Fruit fly (Drosophila melanogaster) whole organism, wandering third instar larva: ENCODE measurements around the gene CG9921.
A peak's percentile ranks its signal among the peaks of the same experiment; 100 is the strongest.

Experiments used
- Abd-B ChIP-seq: fragments of >200 bp; optimal IDR thresholded peaks from 2 replicates; lab custom pipeline; 2017; ENCODE audit warnings: missing biosample characterization, missing genetic modification characterization
- CG32264 ChIP-seq: fragments of 200-800 bp; sonication (Bioruptor generic); optimal IDR thresholded peaks from 2 replicates; lab custom pipeline; 2016; ENCODE audit warnings: missing biosample characterization, missing genetic modification characterization
- CrebA ChIP-seq: fragments of 200-800 bp; sonication (Bioruptor generic); optimal IDR thresholded peaks from 2 replicates; lab custom pipeline; 2016; ENCODE audit warnings: missing biosample characterization, mild to moderate bottlenecking, missing genetic modification characterization, borderline replicate concordance
- Dfd ChIP-seq: fragments of >200 bp; optimal IDR thresholded peaks from 2 replicates; lab custom pipeline; 2017; ENCODE audit warnings: missing biosample characterization, missing genetic modification characterization
- Dif ChIP-seq: fragments of 200-275, 200-300 bp; sonication (Bioruptor generic); optimal IDR thresholded peaks from 2 replicates; lab custom pipeline; 2018; ENCODE audit warnings: missing biosample characterization, missing genetic modification characterization; ENCODE audit not compliant: partially characterized antibody
- GATAd ChIP-seq: sonication (Bioruptor generic); optimal IDR thresholded peaks from 2 replicates; lab custom pipeline; 2016; ENCODE audit warnings: missing biosample characterization, missing genetic modification characterization
- HLH106 ChIP-seq: fragments of 200-800 bp; optimal IDR thresholded peaks from 3 replicates; lab custom pipeline; 2019; ENCODE audit warnings: missing biosample characterization, mild to moderate bottlenecking, missing genetic modification characterization, moderate library complexity
- Hnf4 ChIP-seq: fragments of 200-800 bp; sonication (Bioruptor generic); optimal IDR thresholded peaks from 2 replicates; lab custom pipeline; 2016; ENCODE audit warnings: missing biosample characterization, mild to moderate bottlenecking, missing genetic modification characterization
- Hr78 ChIP-seq: fragments of >200 bp; optimal IDR thresholded peaks from 2 replicates; lab custom pipeline; 2017; ENCODE audit warnings: missing biosample characterization, missing genetic modification characterization
- Hr83 ChIP-seq: fragments of 200-300 bp; sonication (Bioruptor generic); optimal IDR thresholded peaks from 2 replicates; lab custom pipeline; 2016; ENCODE audit warnings: missing biosample characterization, mild to moderate bottlenecking, missing genetic modification characterization, moderate library complexity; ENCODE audit not compliant: poor library complexity, severe bottlenecking
- Jra ChIP-seq: sonication (Bioruptor generic); optimal IDR thresholded peaks from 2 replicates; lab custom pipeline; 2016; ENCODE audit warnings: missing biosample characterization, missing genetic modification characterization
- Mio ChIP-seq: sonication (Bioruptor generic); optimal IDR thresholded peaks from 2 replicates; lab custom pipeline; 2016; ENCODE audit warnings: missing biosample characterization, missing genetic modification characterization
- Myc ChIP-seq: fragments of >200 bp; optimal IDR thresholded peaks from 2 replicates; lab custom pipeline; 2017
- N ChIP-seq: fragments of >200 bp; optimal IDR thresholded peaks from 2 replicates; lab custom pipeline; 2018; ENCODE audit warnings: missing biosample characterization, missing external identifiers, missing genetic modification characterization
- OdsH ChIP-seq: fragments of 200-800 bp; sonication (Bioruptor generic); optimal IDR thresholded peaks from 2 replicates; lab custom pipeline; 2016; ENCODE audit warnings: missing biosample characterization, mild to moderate bottlenecking, missing genetic modification characterization
- Rel ChIP-seq, 2 experiments: fragments of 200-800 bp; sonication (Bioruptor generic) in 1 of 2; optimal IDR thresholded peaks; 2 replicates in 1 of 2; 3 replicates in 1 of 2; lab custom pipeline; 2016 to 2019; ENCODE audit warnings: mild to moderate bottlenecking in 2 of 2, missing biosample characterization in 2 of 2, missing genetic modification characterization in 2 of 2, moderate library complexity in 1 of 2
- Vsx2 ChIP-seq: fragments of 200-300, 225-300 bp; sonication (Bioruptor generic); optimal IDR thresholded peaks from 2 replicates; lab custom pipeline; 2018; ENCODE audit warnings: missing biosample characterization, missing genetic modification characterization; ENCODE audit not compliant: partially characterized antibody
- br ChIP-seq: fragments of 200-800 bp; sonication (Bioruptor generic); optimal IDR thresholded peaks from 2 replicates; lab custom pipeline; 2016; ENCODE audit warnings: missing biosample characterization, missing genetic modification characterization
- brk ChIP-seq: fragments of 200-800 bp; sonication (Bioruptor generic); optimal IDR thresholded peaks from 2 replicates; lab custom pipeline; 2016; ENCODE audit warnings: missing biosample characterization, mild to moderate bottlenecking, missing genetic modification characterization
- dl ChIP-seq, 2 experiments: fragments of 175-275, 200-275 bp in 1 of 2; fragments of 200-275 bp in 1 of 2; sonication (Bioruptor generic); optimal IDR thresholded peaks; lab custom pipeline; 2018; ENCODE audit warnings: mild to moderate bottlenecking in 2 of 2, missing biosample characterization in 2 of 2, missing genetic modification characterization in 2 of 2, moderate library complexity in 2 of 2; ENCODE audit not compliant: partially characterized antibody in 2 of 2, insufficient read depth in 1 of 2
- dsf ChIP-seq: sonication (Bioruptor generic); optimal IDR thresholded peaks from 2 replicates; lab custom pipeline; 2016; ENCODE audit warnings: missing biosample characterization, missing genetic modification characterization, borderline replicate concordance
- ey ChIP-seq: fragments of 200-800 bp; sonication (Bioruptor generic); optimal IDR thresholded peaks from 2 replicates; lab custom pipeline; 2016; ENCODE audit warnings: missing biosample characterization, missing genetic modification characterization
- fru ChIP-seq: fragments of 200-800 bp; sonication (Bioruptor generic); optimal IDR thresholded peaks from 3 replicates; lab custom pipeline; 2016; ENCODE audit warnings: missing biosample characterization, mild to moderate bottlenecking, missing genetic modification characterization
- h ChIP-seq: fragments of 200-800 bp; sonication (Bioruptor generic); optimal IDR thresholded peaks from 3 replicates; lab custom pipeline; 2016; ENCODE audit warnings: missing biosample characterization, mild to moderate bottlenecking, missing genetic modification characterization
- jim ChIP-seq: fragments of 175-275, 200-325 bp; sonication (Bioruptor generic); optimal IDR thresholded peaks from 2 replicates; lab custom pipeline; 2016; ENCODE audit warnings: missing biosample characterization, mild to moderate bottlenecking, missing genetic modification characterization
- psq ChIP-seq: fragments of 200-800 bp; sonication (Bioruptor generic); optimal IDR thresholded peaks from 3 replicates; lab custom pipeline; 2017; ENCODE audit warnings: missing biosample characterization, mild to moderate bottlenecking, missing genetic modification characterization, moderate library complexity
- rgr ChIP-seq: fragments of 200-800 bp; sonication (Bioruptor generic); optimal IDR thresholded peaks from 3 replicates; lab custom pipeline; 2016; ENCODE audit warnings: missing biosample characterization, mild to moderate bottlenecking, missing genetic modification characterization
- sage ChIP-seq: fragments of 200-800 bp; sonication (Bioruptor generic); optimal IDR thresholded peaks from 2 replicates; lab custom pipeline; 2016; ENCODE audit warnings: missing biosample characterization, mild to moderate bottlenecking, missing genetic modification characterization
- tai ChIP-seq: sonication (Bioruptor generic); optimal IDR thresholded peaks from 2 replicates; lab custom pipeline; 2016; ENCODE audit warnings: missing biosample characterization, missing genetic modification characterization
- woc ChIP-seq: sonication (Bioruptor generic); optimal IDR thresholded peaks from 2 replicates; lab custom pipeline; 2016; ENCODE audit warnings: missing biosample characterization, mild to moderate bottlenecking, missing genetic modification characterization

The CG9921 gene

DNA sequence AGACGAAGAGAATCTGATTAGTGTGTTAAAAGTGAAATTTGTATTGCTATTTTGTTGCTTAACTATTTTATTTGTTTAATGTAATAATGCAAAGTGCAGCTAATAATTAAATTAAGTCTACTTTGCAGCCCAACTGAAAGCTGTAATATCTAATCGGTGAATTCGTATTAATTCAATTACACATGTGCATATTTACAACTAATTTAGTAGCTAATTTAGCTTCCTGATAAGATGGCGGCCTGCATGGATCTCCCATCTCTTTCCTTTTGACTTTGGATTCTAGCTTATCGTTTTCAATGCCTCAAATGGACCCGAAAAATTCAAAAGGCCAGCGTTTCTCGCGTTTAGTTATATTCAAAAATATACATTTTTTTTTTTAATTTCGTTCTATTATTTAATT is 23.6 kb downstream of the CG9921 start:
- peak; percentile 11 for TF ChIP-seq Vsx2 (GFP tag; lab: Kevin White, UChicago)
- TF ChIP-seq Mio (GFP tag; lab: Kevin White, UChicago): no peak

dm6 chrX:16308953-16309352 is 24.4 kb downstream of the CG9921 start:
- TF ChIP-seq psq (GFP tag; lab: Kevin White, UChicago) (no peak), Hr83 (no peak), GATAd (GFP tag; lab: Kevin White, UChicago) (no peak), br (no peak), dsf (GFP tag; lab: Kevin White, UChicago) (no peak), CG32264 (GFP tag; lab: Kevin White, UChicago) (no peak), jim (no peak), CrebA (no peak), h (no peak), Vsx2 (GFP tag; lab: Kevin White, UChicago) (no peak)
- TF ChIP-seq, all 38 proteins: peak for 0

dm6 chrX:16308310-16308918 is 25.0 kb downstream of the CG9921 start, which contains the start of gene Had1:
Gene Had1, minus strand, starts transcription at chrX:16308667.
- peak; percentile 71 for TF ChIP-seq Dif (GFP tag; lab: Kevin White, UChicago)
- peak; percentile 46 for TF ChIP-seq woc
- TF ChIP-seq Myc (lab: Kevin White, UChicago): peak; percentile 39
- no peak for TF ChIP-seq Rel (GFP tag; optimal IDR thresholded peaks at IDR 0.05; lab: Kevin White, UChicago)
- TF ChIP-seq Rel (tag; optimal IDR thresholded peaks at IDR 0.05; lab: Kevin White, UChicago): peak; percentile 4
- no peak for TF ChIP-seq Hnf4 (GFP tag; lab: Kevin White, UChicago)

- peak; percentile 57 for TF ChIP-seq N (GFP tag; lab: Kevin White, UChicago)
- no peak for TF ChIP-seq Dif (GFP tag; lab: Kevin White, UChicago)
- no peak for TF ChIP-seq Mio (GFP tag; lab: Kevin White, UChicago)
- no peak for TF ChIP-seq sage (GFP tag; lab: Kevin White, UChicago)
- peak; percentile 20 for TF ChIP-seq Hr78 (GFP tag; lab: Kevin White, UChicago)
- TF ChIP-seq ey (GFP tag; lab: Kevin White, UChicago): no peak
- no peak for TF ChIP-seq fru
- no peak for TF ChIP-seq GATAd (GFP tag; lab: Kevin White, UChicago)
- no peak for TF ChIP-seq br
These were observed 29.8 kb downstream of the CG9921 start, which contains the start of gene CG3679 for dm6 chrX:16303636-16304035. Gene CG3679, plus strand, starts transcription at chrX:16303870.

DNA sequence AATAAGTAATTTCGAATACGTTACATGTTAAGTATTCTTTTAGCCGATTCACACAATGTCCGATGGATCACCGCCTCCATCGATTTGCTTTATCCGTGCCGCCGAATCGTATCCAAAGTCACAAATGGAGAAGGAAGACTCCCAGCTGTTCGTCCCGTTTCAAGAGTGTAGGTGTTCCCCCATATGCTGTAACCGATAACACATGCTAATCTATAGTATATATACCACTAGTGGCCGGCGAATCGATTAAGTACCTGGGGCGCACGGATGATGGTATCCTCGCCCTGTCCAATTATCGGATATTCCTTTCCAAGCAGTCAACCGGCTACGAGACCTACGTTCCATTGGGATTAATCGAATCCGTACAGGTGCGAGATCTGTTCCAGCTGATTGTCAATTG is 35.8 kb downstream of the CG9921 start, which contains the start of gene ERp44:
Gene ERp44 (minus strand): TSS at position 101 of the 400 bp plus-strand sequence.
- TF ChIP-seq dl (GFP tag; optimal IDR thresholded peaks at IDR 0.05; lab: Kevin White, UChicago; ENCODE audit: insufficient read depth in 1 of 2, partially characterized antibody in 2 of 2) (no peak), tai (GFP tag; lab: Kevin White, UChicago) (no peak), sage (GFP tag; lab: Kevin White, UChicago) (no peak), rgr (GFP tag; lab: Kevin White, UChicago) (no peak), Abd-B (GFP tag; lab: Kevin White, UChicago) (no peak), Jra (GFP tag; lab: Kevin White, UChicago) (no peak), Hnf4 (GFP tag; lab: Kevin White, UChicago) (no peak), Hr83 (no peak), brk (no peak), br (no peak), GATAd (GFP tag; lab: Kevin White, UChicago) (no peak), Myc (lab: Kevin White, UChicago) (no peak), ey (GFP tag; lab: Kevin White, UChicago) (no peak), Dfd (GFP tag; lab: Kevin White, UChicago) (no peak), HLH106 (no peak), OdsH (GFP tag; lab: Kevin White, UChicago) (no peak)
- TF ChIP-seq, all 38 proteins: peak for 0
